Worm (Caenorhabditis elegans) whole organism, L1 larva: ENCODE measurements around the gene epc-1.

Experiments used
- C04F5.9 ChIP-seq: sonication (generic microtip); optimal IDR thresholded peaks from 2 replicates; lab custom pipeline; 2016; ENCODE audit warnings: missing genetic modification characterization, missing compliant biosample characterization
- C16A3.4 ChIP-seq: fragments of 150-350 bp; optimal IDR thresholded peaks from 2 replicates; lab custom pipeline; 2014; ENCODE audit warnings: missing biosample characterization, missing genetic modification characterization
- aly-2 ChIP-seq: fragments of 150-350 bp; optimal IDR thresholded peaks from 2 replicates; lab custom pipeline; 2014; ENCODE audit warnings: missing biosample characterization, missing genetic modification characterization
- ceh-8 ChIP-seq: fragments of 200-800 bp; sonication (Bioruptor generic); optimal IDR thresholded peaks from 2 replicates; lab custom pipeline; 2018; ENCODE audit warnings: mild to moderate bottlenecking, missing genetic modification characterization, moderate library complexity, missing compliant biosample characterization
- ceh-82 ChIP-seq, 3 experiments: fragments of 150-350 bp in 1 of 3; sonication (generic microtip) in 2 of 3; optimal IDR thresholded peaks; 2 replicates each; lab custom pipeline; 2014 to 2017; ENCODE audit warnings: missing biosample characterization in 3 of 3, missing genetic modification characterization in 3 of 3
- ces-1 ChIP-seq: fragments of 150-350 bp; optimal IDR thresholded peaks from 2 replicates; lab custom pipeline; 2014; ENCODE audit warnings: missing biosample characterization, missing genetic modification reagents, missing genetic modification characterization
- dpl-1 ChIP-seq, 3 experiments: fragments of 150-350 bp in 2 of 3; sonication (generic microtip) in 1 of 3; optimal IDR thresholded peaks; 2 replicates each; lab custom pipeline; 2014 to 2017; ENCODE audit warnings: missing biosample characterization in 3 of 3, missing genetic modification characterization in 3 of 3, missing genetic modification reagents in 3 of 3
- dsc-1 ChIP-seq: sonication (generic microtip); optimal IDR thresholded peaks from 2 replicates; lab custom pipeline; 2016; ENCODE audit warnings: mild to moderate bottlenecking, missing genetic modification characterization, missing compliant biosample characterization
- efl-1 ChIP-seq, 4 experiments: fragments of 150-350 bp; optimal IDR thresholded peaks in 3 of 4; peaks in 1 of 4; 1 replicate in 1 of 4; 2 replicates in 3 of 4; lab custom pipeline; 2014; ENCODE audit warnings: missing biosample characterization in 2 of 4, missing genetic modification characterization in 2 of 4, missing genetic modification reagents in 2 of 4
- efl-3 ChIP-seq: fragments of 200-800 bp; sonication (Bioruptor generic); optimal IDR thresholded peaks from 2 replicates; lab custom pipeline; 2018; ENCODE audit warnings: mild to moderate bottlenecking, missing genetic modification characterization, missing compliant biosample characterization
- egl-13 ChIP-seq: sonication (generic microtip); optimal IDR thresholded peaks from 2 replicates; lab custom pipeline; 2016; ENCODE audit warnings: missing genotype, missing genetic modification reagents, missing genetic modification characterization, missing compliant biosample characterization
- fkh-10 ChIP-seq: sonication (generic microtip); optimal IDR thresholded peaks from 2 replicates; lab custom pipeline; 2017; ENCODE audit warnings: missing biosample characterization, missing genetic modification reagents, missing genetic modification characterization
- fkh-8 ChIP-seq: sonication (generic microtip); optimal IDR thresholded peaks from 2 replicates; lab custom pipeline; 2016; ENCODE audit warnings: mild to moderate bottlenecking, missing genetic modification characterization, missing compliant biosample characterization
- hlh-17 ChIP-seq: fragments of 200-800 bp; sonication (Bioruptor generic); optimal IDR thresholded peaks from 2 replicates; lab custom pipeline; 2018; ENCODE audit warnings: missing genetic modification characterization, mild to moderate bottlenecking, missing compliant biosample characterization, moderate library complexity, borderline replicate concordance
- hlh-4 ChIP-seq: sonication (generic microtip); optimal IDR thresholded peaks from 2 replicates; lab custom pipeline; 2016; ENCODE audit warnings: mild to moderate bottlenecking, missing genetic modification characterization, missing compliant biosample characterization
- irx-1 ChIP-seq: sonication (generic microtip); optimal IDR thresholded peaks from 2 replicates; lab custom pipeline; 2016; ENCODE audit warnings: missing genetic modification characterization, missing compliant biosample characterization
- jun-1 ChIP-seq: fragments of 150-350 bp; optimal IDR thresholded peaks from 2 replicates; lab custom pipeline; 2014; ENCODE audit warnings: missing biosample characterization, missing genetic modification reagents, missing genetic modification characterization
- lin-14 ChIP-seq: fragments of 200-800 bp; sonication (Bioruptor generic); optimal IDR thresholded peaks from 2 replicates; lab custom pipeline; 2018; ENCODE audit warnings: mild to moderate bottlenecking, missing genetic modification characterization, moderate library complexity, missing compliant biosample characterization
- lin-39 ChIP-seq: fragments of 150-350 bp; optimal IDR thresholded peaks from 2 replicates; lab custom pipeline; 2014; ENCODE audit warnings: missing biosample characterization, missing genetic modification reagents, missing genetic modification characterization
- lir-3 ChIP-seq: sonication (generic microtip); optimal IDR thresholded peaks from 2 replicates; lab custom pipeline; 2016; ENCODE audit warnings: mild to moderate bottlenecking, missing genetic modification characterization, moderate library complexity, missing compliant biosample characterization; ENCODE audit not compliant: poor library complexity
- lsy-2 ChIP-seq, 2 experiments: fragments of 150-350 bp; optimal IDR thresholded peaks; 2 replicates each; lab custom pipeline; 2014; ENCODE audit warnings: missing biosample characterization in 2 of 2, missing genetic modification characterization in 2 of 2
- mab-9 ChIP-seq: fragments of 200-800 bp; sonication (Bioruptor generic); IDR thresholded peaks from 2 replicates; pipeline ENCODE4 v1.3.6; 2022; ENCODE audit warnings: missing genetic modification reagents, missing genetic modification characterization, missing compliant biosample characterization
- mdl-1 ChIP-seq, 2 experiments: fragments of 150-350 bp; optimal IDR thresholded peaks; 2 replicates each; lab custom pipeline; 2014 to 2017; ENCODE audit warnings: missing biosample characterization in 2 of 2, missing genetic modification characterization in 2 of 2, inconsistent platforms in 1 of 2
- mep-1 ChIP-seq: fragments of 150-350 bp; optimal IDR thresholded peaks from 2 replicates; lab custom pipeline; 2014; ENCODE audit warnings: missing biosample characterization, missing genetic modification characterization
- nhr-11 ChIP-seq: fragments of 150-350 bp; optimal IDR thresholded peaks from 2 replicates; lab custom pipeline; 2014; ENCODE audit warnings: missing biosample characterization, missing genetic modification characterization
- nhr-20 ChIP-seq: sonication (generic microtip); optimal IDR thresholded peaks from 2 replicates; lab custom pipeline; 2016; ENCODE audit warnings: mild to moderate bottlenecking, missing genetic modification characterization, missing compliant biosample characterization
- nhr-237 ChIP-seq: fragments of 150-350 bp; optimal IDR thresholded peaks from 2 replicates; lab custom pipeline; 2014; ENCODE audit warnings: missing biosample characterization, missing genetic modification characterization
- nhr-28 ChIP-seq: fragments of 150-350 bp; optimal IDR thresholded peaks from 2 replicates; lab custom pipeline; 2014; ENCODE audit warnings: missing biosample characterization, missing genetic modification characterization
- nhr-47 ChIP-seq: sonication (generic microtip); optimal IDR thresholded peaks from 2 replicates; lab custom pipeline; 2016; ENCODE audit warnings: mild to moderate bottlenecking, missing genetic modification characterization, moderate library complexity, missing compliant biosample characterization
- nhr-71 ChIP-seq: sonication (generic microtip); optimal IDR thresholded peaks from 2 replicates; lab custom pipeline; 2016; ENCODE audit warnings: mild to moderate bottlenecking, missing genetic modification characterization, moderate library complexity, missing compliant biosample characterization
- nhr-77 ChIP-seq: fragments of 150-350 bp; optimal IDR thresholded peaks from 2 replicates; lab custom pipeline; 2014; ENCODE audit warnings: missing biosample characterization, missing genetic modification characterization
- nhr-84 ChIP-seq: sonication (generic microtip); optimal IDR thresholded peaks from 2 replicates; lab custom pipeline; 2017; ENCODE audit warnings: missing biosample characterization, missing genetic modification characterization
- nhr-90 ChIP-seq: sonication (generic microtip); optimal IDR thresholded peaks from 2 replicates; lab custom pipeline; 2016; ENCODE audit warnings: mild to moderate bottlenecking, missing genetic modification characterization, missing compliant biosample characterization; ENCODE audit not compliant: poor library complexity
- pag-3 ChIP-seq: sonication (generic microtip); optimal IDR thresholded peaks from 2 replicates; lab custom pipeline; 2017; ENCODE audit warnings: missing genetic modification characterization, mild to moderate bottlenecking, missing compliant biosample characterization, antibody characterized with exemption, borderline replicate concordance; ENCODE audit not compliant: insufficient read depth
- pax-3 ChIP-seq: fragments of 200-800 bp; sonication (Bioruptor generic); optimal IDR thresholded peaks from 2 replicates; lab custom pipeline; 2018; ENCODE audit warnings: mild to moderate bottlenecking, missing genetic modification characterization, moderate library complexity, missing compliant biosample characterization
- snpc-4 ChIP-seq: fragments of 150-350 bp; optimal IDR thresholded peaks from 2 replicates; lab custom pipeline; 2014; ENCODE audit warnings: missing biosample characterization, missing genetic modification characterization
- snu-23 ChIP-seq: sonication (generic microtip); optimal IDR thresholded peaks from 2 replicates; lab custom pipeline; 2016; ENCODE audit warnings: missing genetic modification characterization, missing compliant biosample characterization
- sox-4 ChIP-seq: sonication (generic microtip); optimal IDR thresholded peaks from 2 replicates; lab custom pipeline; 2016; ENCODE audit warnings: missing genetic modification characterization, missing compliant biosample characterization
- swsn-7 ChIP-seq: sonication (generic microtip); optimal IDR thresholded peaks from 2 replicates; lab custom pipeline; 2016; ENCODE audit warnings: missing genetic modification characterization, missing compliant biosample characterization
- tbx-2 ChIP-seq: sonication (generic microtip); optimal IDR thresholded peaks from 2 replicates; lab custom pipeline; 2016; ENCODE audit warnings: missing genetic modification characterization, missing compliant biosample characterization
- tlp-1 ChIP-seq: fragments of 150-350 bp; optimal IDR thresholded peaks from 2 replicates; lab custom pipeline; 2014; ENCODE audit warnings: missing biosample characterization, missing genetic modification characterization
- unc-30 ChIP-seq: sonication (generic microtip); optimal IDR thresholded peaks from 2 replicates; lab custom pipeline; 2017; ENCODE audit warnings: missing biosample characterization, missing genetic modification characterization
- unc-62 ChIP-seq: fragments of 150-350 bp; optimal IDR thresholded peaks from 2 replicates; lab custom pipeline; 2014; ENCODE audit warnings: missing biosample characterization, missing genetic modification reagents, missing genetic modification characterization
- unc-86 ChIP-seq: sonication (generic microtip); optimal IDR thresholded peaks from 2 replicates; lab custom pipeline; 2016; ENCODE audit warnings: missing genetic modification characterization, missing compliant biosample characterization
- vab-15 ChIP-seq: sonication (generic microtip); optimal IDR thresholded peaks from 2 replicates; lab custom pipeline; 2017; ENCODE audit warnings: missing genotype, mild to moderate bottlenecking, missing genetic modification characterization, missing compliant biosample characterization
- xbp-1 ChIP-seq: sonication (generic microtip); optimal IDR thresholded peaks from 2 replicates; lab custom pipeline; 2016; ENCODE audit warnings: missing genetic modification characterization, missing compliant biosample characterization
- zip-4 ChIP-seq: fragments of 200-800 bp; sonication (Bioruptor generic); optimal IDR thresholded peaks from 2 replicates; lab custom pipeline; 2018; ENCODE audit warnings: mild to moderate bottlenecking, missing genetic modification characterization, moderate library complexity, missing compliant biosample characterization
- ztf-11 ChIP-seq, 2 experiments: sonication (generic microtip); optimal IDR thresholded peaks; 2 replicates each; lab custom pipeline; 2016 to 2017; ENCODE audit warnings: missing genetic modification characterization in 2 of 2, missing biosample characterization in 1 of 2, missing compliant biosample characterization in 1 of 2
- ztf-4 ChIP-seq: fragments of 150-350 bp; optimal IDR thresholded peaks from 2 replicates; lab custom pipeline; 2014; ENCODE audit warnings: missing biosample characterization, missing genetic modification characterization

epc-1 gene

ce11 chrIII:12616990-12617393 lies 8.6 kb upstream of the epc-1 start (continued):
- TF ChIP-seq ztf-11 (tag; optimal IDR thresholded peaks at IDR 0.05; lab: Kevin White, UChicago) (no peak), nhr-237 (tag; lab: Kevin White, UChicago) (no peak), lsy-2 (tag; optimal IDR thresholded peaks at IDR 0.05; lab: Kevin White, UChicago) (peak; percentile 58 to 83), pag-3 (no peak)
- TF ChIP-seq, all 84 proteins: peak for 40

DNA sequence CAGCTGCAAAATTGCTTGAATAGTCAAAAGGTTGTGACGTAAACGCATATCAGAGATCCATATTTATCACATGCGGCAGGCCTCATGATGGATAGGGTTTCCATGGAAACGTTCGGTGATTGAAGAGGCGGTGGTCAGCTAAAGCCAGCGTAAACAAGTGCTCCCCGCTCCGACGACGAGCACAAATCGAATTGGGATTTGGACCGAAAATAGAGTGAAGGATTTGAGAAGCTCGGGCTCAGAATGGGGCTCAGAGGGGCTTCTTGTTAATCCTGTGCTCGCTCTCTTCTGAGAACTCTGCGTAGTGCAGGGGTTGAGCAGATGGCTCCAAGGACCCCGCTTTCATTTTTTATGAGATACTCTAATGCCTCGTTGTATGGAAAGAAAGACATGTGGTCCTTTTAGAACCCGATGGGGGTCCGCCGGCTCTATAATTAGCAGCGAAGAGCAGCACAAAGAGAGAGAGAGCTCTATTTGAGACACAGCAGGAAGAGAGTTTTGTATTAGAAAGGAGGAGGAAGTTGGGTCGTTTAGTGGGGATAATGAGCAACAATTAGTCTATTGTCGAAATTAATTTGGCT lies 7.6 kb upstream of the epc-1 start:
- TF ChIP-seq fkh-8 (tag; lab: Kevin White, UChicago) = peak; percentile 95
- TF ChIP-seq C04F5.9 (tag; lab: Kevin White, UChicago) = no peak
- TF ChIP-seq sox-4 = peak; percentile 82
- no peak for TF ChIP-seq snpc-4
- TF ChIP-seq ceh-82 (tag; optimal IDR thresholded peaks at IDR 0.05; lab: Kevin White, UChicago) = no peak
- no peak for TF ChIP-seq C16A3.4
- TF ChIP-seq nhr-90 (tag; lab: Kevin White, UChicago) = no peak
- no peak for TF ChIP-seq nhr-11
- no peak for TF ChIP-seq tlp-1
- no peak for TF ChIP-seq ztf-11 (tag; optimal IDR thresholded peaks at IDR 0.05; lab: Kevin White, UChicago)
- peak; percentile 57 for TF ChIP-seq hlh-4 (tag; lab: Kevin White, UChicago)
- no peak for TF ChIP-seq lsy-2 (tag; optimal IDR thresholded peaks at IDR 0.05; lab: Kevin White, UChicago)
- TF ChIP-seq mab-9 (GFP tag; lab: Robert Waterston, UW) = no peak
- TF ChIP-seq ztf-4 = peak; percentile 55
- peak; percentile 36 for TF ChIP-seq unc-86
- peak; percentile 79 for TF ChIP-seq pax-3 (tag; lab: Kevin White, UChicago)
- peak; percentile 40 for TF ChIP-seq swsn-7 (tag; lab: Kevin White, UChicago)
- TF ChIP-seq lir-3 (tag; lab: Kevin White, UChicago) = no peak
- peak; percentile 0 for TF ChIP-seq nhr-77 (tag; lab: Kevin White, UChicago)
- no peak for TF ChIP-seq fkh-10 (GFP tag; lab: Kevin White, UChicago)
- TF ChIP-seq mdl-1 (tag; optimal IDR thresholded peaks at IDR 0.05; lab: Kevin White, UChicago) = no peak
- TF ChIP-seq jun-1 = peak; percentile 29
- no peak for TF ChIP-seq unc-30 (tag; lab: Kevin White, UChicago)
- TF ChIP-seq xbp-1 (tag; lab: Kevin White, UChicago) = peak; percentile 5
- TF ChIP-seq zip-4 = no peak
- no peak for TF ChIP-seq tbx-2 (tag; lab: Kevin White, UChicago)
- TF ChIP-seq irx-1 = peak; percentile 1
- TF ChIP-seq snu-23 (GFP tag; lab: Kevin White, UChicago) = no peak
- peak; percentile 75 for TF ChIP-seq egl-13 (tag; lab: Kevin White, UChicago)
- TF ChIP-seq efl-3 = no peak
- TF ChIP-seq efl-1 (optimal IDR thresholded peaks at IDR 0.05; lab: Kevin White, UChicago) = no peak
- no peak for TF ChIP-seq efl-1 (GFP tag; optimal IDR thresholded peaks at IDR 0.05 in 1 of 2; lab: Kevin White, UChicago)
- peak; percentile 92 for TF ChIP-seq dsc-1
- no peak for TF ChIP-seq nhr-84
- no peak for TF ChIP-seq lin-39
- no peak for TF ChIP-seq ces-1 (GFP tag; lab: Kevin White, UChicago)
- TF ChIP-seq nhr-71 (tag; lab: Kevin White, UChicago) = peak; percentile 75
- no peak for TF ChIP-seq unc-62 (GFP tag; lab: Kevin White, UChicago)
- no peak for TF ChIP-seq vab-15 (tag; lab: Kevin White, UChicago)
- TF ChIP-seq aly-2 (tag; lab: Kevin White, UChicago) = no peak
- peak; percentile 24 for TF ChIP-seq mep-1
- TF ChIP-seq ceh-8 (GFP tag; lab: Kevin White, UChicago) = peak; percentile 57
- peak; percentile 35 for TF ChIP-seq nhr-20 (tag; lab: Kevin White, UChicago)
- peak; percentile 29 for TF ChIP-seq lin-14 (GFP tag; lab: Kevin White, UChicago)
- no peak for TF ChIP-seq hlh-17
- no peak for TF ChIP-seq nhr-28 (tag; lab: Kevin White, UChicago)
- TF ChIP-seq dpl-1 (GFP tag; optimal IDR thresholded peaks at IDR 0.05; lab: Kevin White, UChicago) = no peak
- TF ChIP-seq nhr-47 (tag; lab: Kevin White, UChicago) = peak; percentile 82
